In the genomic region with DNA sequence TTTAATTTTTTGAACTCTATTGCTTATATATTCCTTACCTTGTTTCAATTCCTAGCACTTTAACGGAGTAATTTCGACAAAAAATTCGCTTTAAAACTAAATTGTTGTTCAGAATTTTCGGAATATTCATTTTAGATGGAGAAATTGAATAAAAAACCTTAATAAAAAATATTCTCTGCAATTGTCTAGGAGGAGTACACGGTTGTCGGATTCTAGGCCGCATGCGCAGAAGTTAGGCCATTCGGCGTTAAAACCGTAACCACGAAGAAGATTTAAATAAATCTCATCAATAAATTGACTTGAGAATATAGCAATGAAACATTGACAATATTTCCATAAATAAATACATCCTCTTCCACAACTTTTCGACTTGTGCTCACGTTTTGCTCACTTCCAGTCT, we compare ENCODE assay signal across 3 worm cellular contexts.
TF ChIP-seq lines count a peak whose summit lies in the region.

A gene (minus strand): TSS at position 151 of the 400 bp plus-strand sequence.
A gene (plus strand): TSS at position 240 of the 400 bp plus-strand sequence.

TF ChIP-seq in whole organism, L1 larva, 84 proteins besides CTCF, POLR2A, EP300 and RAD21 (continued from another document and continues in another):
- TF ChIP-seq hlh-4 (tag; optimal IDR thresholded peaks at IDR 0.05; lab: Kevin White, UChicago) (peak; percentile 80), blmp-1 (tag; optimal IDR thresholded peaks at IDR 0.05; lab: Kevin White, UChicago) (peak; percentile 51), xbp-1 (tag; optimal IDR thresholded peaks at IDR 0.05; lab: Kevin White, UChicago) (peak; percentile 77), C04F5.9 (tag; optimal IDR thresholded peaks at IDR 0.05; lab: Kevin White, UChicago) (peak; percentile 83), lsy-2 (tag; optimal IDR thresholded peaks at IDR 0.05; lab: Kevin White, UChicago) (peak; percentile 68 to 70), hlh-17 (GFP tag; optimal IDR thresholded peaks at IDR 0.05; lab: Kevin White, UChicago; ENCODE audit: borderline replicate concordance) (no peak), fkh-10 (GFP tag; optimal IDR thresholded peaks at IDR 0.05; lab: Kevin White, UChicago) (no peak), nhr-77 (tag; optimal IDR thresholded peaks at IDR 0.05; lab: Kevin White, UChicago) (no peak), ceh-8 (GFP tag; optimal IDR thresholded peaks at IDR 0.05; lab: Kevin White, UChicago) (no peak), rnt-1 (tag; optimal IDR thresholded peaks at IDR 0.05; lab: Kevin White, UChicago) (peak; percentile 97), aly-2 (tag; optimal IDR thresholded peaks at IDR 0.05; lab: Kevin White, UChicago) (no peak), C16A3.4 (tag; optimal IDR thresholded peaks at IDR 0.05; lab: Kevin White, UChicago) (peak; percentile 27), mab-9 (GFP tag; IDR thresholded peaks at IDR 0.05; lab: Robert Waterston, UW) (peak; percentile 78; the same call in 1 of the 2 replicates), unc-130 (tag; optimal IDR thresholded peaks at IDR 0.05; lab: Kevin White, UChicago) (peak; percentile 34), lin-13 (GFP tag; optimal IDR thresholded peaks at IDR 0.05; lab: Kevin White, UChicago) (no peak), vab-15 (tag; optimal IDR thresholded peaks at IDR 0.05; lab: Kevin White, UChicago) (no peak), ceh-63 (GFP tag; optimal IDR thresholded peaks at IDR 0.05; lab: Kevin White, UChicago) (no peak), ets-5 (GFP tag; IDR thresholded peaks at IDR 0.05; lab: Robert Waterston, UW) (no peak), nhr-28 (tag; optimal IDR thresholded peaks at IDR 0.05; lab: Kevin White, UChicago) (no peak), Y116A8C.19 (tag; optimal IDR thresholded peaks at IDR 0.05; lab: Kevin White, UChicago; ENCODE audit: borderline replicate concordance) (peak; percentile 70), pax-3 (tag; optimal IDR thresholded peaks at IDR 0.05; lab: Kevin White, UChicago) (peak; percentile 96), lin-15B (tag; optimal IDR thresholded peaks at IDR 0.05; lab: Kevin White, UChicago) (no peak), mdl-1 (tag; optimal IDR thresholded peaks at IDR 0.05; lab: Kevin White, UChicago) (no peak), dpl-1 (GFP tag; optimal IDR thresholded peaks at IDR 0.05; lab: Kevin White, UChicago) (peak; percentile 45 to 67 (median 56)), nhr-11 (tag; optimal IDR thresholded peaks at IDR 0.05; lab: Kevin White, UChicago) (no peak), aha-1 (tag; optimal IDR thresholded peaks at IDR 0.05; lab: Kevin White, UChicago) (no peak), C34B4.2 (tag; optimal IDR thresholded peaks at IDR 0.05; lab: Kevin White, UChicago) (no peak), tlp-1 (tag; optimal IDR thresholded peaks at IDR 0.05; lab: Kevin White, UChicago) (no peak), lin-39 (tag; optimal IDR thresholded peaks at IDR 0.05; lab: Kevin White, UChicago) (no peak), ceh-82 (tag; optimal IDR thresholded peaks at IDR 0.05; lab: Kevin White, UChicago) (peak; percentile 28 to 32 (median 30)), jun-1 (tag; optimal IDR thresholded peaks at IDR 0.05; lab: Kevin White, UChicago) (peak; percentile 29), ztf-11 (tag; optimal IDR thresholded peaks at IDR 0.05; lab: Kevin White, UChicago) (peak in 1 of 2 experiments; percentile 95), lin-35 (GFP tag; optimal IDR thresholded peaks at IDR 0.05; lab: Kevin White, UChicago) (peak; percentile 21 to 46), ceh-88 (GFP tag; IDR thresholded peaks at IDR 0.05; lab: Robert Waterston, UW) (no peak), ces-1 (GFP tag; optimal IDR thresholded peaks at IDR 0.05; lab: Kevin White, UChicago) (no peak), nhr-47 (tag; optimal IDR thresholded peaks at IDR 0.05; lab: Kevin White, UChicago) (peak; percentile 86), nhr-90 (tag; optimal IDR thresholded peaks at IDR 0.05; lab: Kevin White, UChicago; ENCODE audit: poor library complexity) (peak; percentile 92), nhr-76 (tag; optimal IDR thresholded peaks at IDR 0.05; lab: Kevin White, UChicago) (no peak), efl-1 (optimal IDR thresholded peaks at IDR 0.05; lab: Kevin White, UChicago) (peak; percentile 40 to 68), efl-1 (GFP tag; optimal IDR thresholded peaks at IDR 0.05 in 1 of 2; lab: Kevin White, UChicago) (peak; percentile 52 to 95), unc-62 (GFP tag; optimal IDR thresholded peaks at IDR 0.05; lab: Kevin White, UChicago) (no peak), nhr-84 (tag; optimal IDR thresholded peaks at IDR 0.05; lab: Kevin White, UChicago) (no peak)

TF ChIP-seq in whole organism, L3 larva, 47 proteins besides CTCF, POLR2A, EP300 and RAD21 (continued from another document):
- TF ChIP-seq daf-12 (tag; optimal IDR thresholded peaks at IDR 0.05; lab: Kevin White, UChicago) (no peak), ceh-82 (tag; optimal IDR thresholded peaks at IDR 0.05; lab: Kevin White, UChicago) (no peak), ceh-9 (tag; optimal IDR thresholded peaks at IDR 0.05; lab: Kevin White, UChicago) (no peak), nhr-237 (tag; optimal IDR thresholded peaks at IDR 0.05; lab: Kevin White, UChicago) (no peak), zag-1 (tag; optimal IDR thresholded peaks at IDR 0.05; lab: Kevin White, UChicago) (no peak), nhr-43 (tag; optimal IDR thresholded peaks at IDR 0.05; lab: Kevin White, UChicago; ENCODE audit: poor library complexity, severe bottlenecking) (peak; percentile 91), fos-1 (tag; optimal IDR thresholded peaks at IDR 0.05; lab: Kevin White, UChicago) (no peak), ztf-11 (tag; optimal IDR thresholded peaks at IDR 0.05; lab: Kevin White, UChicago) (no peak), ama-1 (optimal IDR thresholded peaks at IDR 0.05; lab: Kevin White, UChicago) (no peak), aly-2 (tag; optimal IDR thresholded peaks at IDR 0.05; lab: Kevin White, UChicago) (no peak), egl-5 (tag; optimal IDR thresholded peaks at IDR 0.05; lab: Kevin White, UChicago) (no peak), unc-62 (GFP tag; optimal IDR thresholded peaks at IDR 0.05; lab: Kevin White, UChicago) (no peak), nhr-12 (tag; optimal IDR thresholded peaks at IDR 0.05; lab: Kevin White, UChicago) (no peak), lsy-12 (tag; optimal IDR thresholded peaks at IDR 0.05; lab: Kevin White, UChicago) (no peak), tbx-2 (tag; optimal IDR thresholded peaks at IDR 0.05; lab: Kevin White, UChicago) (no peak), nhr-28 (tag; optimal IDR thresholded peaks at IDR 0.05; lab: Kevin White, UChicago) (no peak), ZK546.5 (tag; optimal IDR thresholded peaks at IDR 0.05; lab: Kevin White, UChicago) (no peak), jun-1 (tag; optimal IDR thresholded peaks at IDR 0.05; lab: Kevin White, UChicago) (no peak), nhr-23 (tag; optimal IDR thresholded peaks at IDR 0.05; lab: Kevin White, UChicago) (peak; percentile 43), R02D3.7 (tag; optimal IDR thresholded peaks at IDR 0.05; lab: Kevin White, UChicago) (peak; percentile 9), hmg-11 (tag; optimal IDR thresholded peaks at IDR 0.05; lab: Kevin White, UChicago) (peak; percentile 33), nhr-67 (tag; optimal IDR thresholded peaks at IDR 0.05; lab: Kevin White, UChicago) (no peak), ceh-16 (tag; optimal IDR thresholded peaks at IDR 0.05; lab: Kevin White, UChicago) (no peak), fkh-2 (tag; optimal IDR thresholded peaks at IDR 0.05; lab: Kevin White, UChicago) (no peak), eor-1 (tag; optimal IDR thresholded peaks at IDR 0.05; lab: Kevin White, UChicago) (peak in 1 of 2 experiments; percentile 67), nhr-11 (tag; optimal IDR thresholded peaks at IDR 0.05; lab: Kevin White, UChicago) (no peak), pqm-1 (tag; optimal IDR thresholded peaks at IDR 0.05; lab: Kevin White, UChicago) (no peak), unc-39 (tag; optimal IDR thresholded peaks at IDR 0.05; lab: Kevin White, UChicago) (no peak), egl-27 (tag; optimal IDR thresholded peaks at IDR 0.05; lab: Kevin White, UChicago) (no peak)

TF ChIP-seq in whole organism, young adult, 124 proteins besides CTCF, POLR2A, EP300 and RAD21 (continued from another document):
- TF ChIP-seq ceh-58 (GFP tag; IDR thresholded peaks at IDR 0.05; lab: Robert Waterston, UW) (no peak), him-1 (tag; optimal IDR thresholded peaks at IDR 0.05; lab: Kevin White, UChicago) (peak; percentile 28), chd-7 (tag; optimal IDR thresholded peaks at IDR 0.05; lab: Kevin White, UChicago) (no peak), ztf-6 (GFP tag; IDR thresholded peaks at IDR 0.05; lab: Robert Waterston, UW) (no peak), tbp1 (GFP tag; optimal IDR thresholded peaks at IDR 0.05; lab: Kevin White, UChicago) (no peak), tlf-1 (GFP tag; optimal IDR thresholded peaks at IDR 0.05; lab: Kevin White, UChicago) (no peak), dpl-1 (GFP tag; optimal IDR thresholded peaks at IDR 0.05; lab: Kevin White, UChicago) (no peak), hlh-26 (GFP tag; conservative IDR thresholded peaks at IDR 0.05; lab: Robert Waterston, UW) (no peak), cebp-1 (GFP tag; IDR thresholded peaks at IDR 0.05; lab: Robert Waterston, UW) (no peak), cebp-1 (tag; optimal IDR thresholded peaks at IDR 0.05; lab: Kevin White, UChicago) (peak; percentile 31), C06A6.2 (GFP tag; conservative IDR thresholded peaks at IDR 0.05; lab: Robert Waterston, UW) (no peak), F22D6.2 (tag; optimal IDR thresholded peaks at IDR 0.05; lab: Kevin White, UChicago) (peak; percentile 8), F37B4.10 (GFP tag; IDR thresholded peaks at IDR 0.05; lab: Robert Waterston, UW) (no peak), hrde-1 (tag; optimal IDR thresholded peaks at IDR 0.05; lab: Kevin White, UChicago; ENCODE audit: borderline replicate concordance) (no peak), B0035.1 (tag; optimal IDR thresholded peaks at IDR 0.05; lab: Kevin White, UChicago) (no peak), madf-10 (tag; optimal IDR thresholded peaks at IDR 0.05; lab: Kevin White, UChicago) (no peak), sptf-2 (GFP tag; optimal IDR thresholded peaks at IDR 0.05; lab: Kevin White, UChicago) (no peak), F39B2.1 (GFP tag; IDR thresholded peaks at IDR 0.05; lab: Robert Waterston, UW) (no peak), let-607 (tag; optimal IDR thresholded peaks at IDR 0.05; lab: Kevin White, UChicago) (peak in 1 of 2 experiments; percentile 54)
